Worm (Caenorhabditis elegans) whole organism, young adult: Measurements from ENCODE around the gene C40H5.2.

ENCODE experiments used
- D2030.7 ChIP-seq: fragments of 200-800 bp; sonication (Bioruptor generic); IDR thresholded peaks from 2 replicates; pipeline ENCODE4 v1.3.6; 2022; ENCODE audit warnings: missing genetic modification reagents, missing genetic modification characterization, missing compliant biosample characterization
- F10E7.11 ChIP-seq: sonication (generic microtip); optimal IDR thresholded peaks from 2 replicates; lab custom pipeline; 2017; ENCODE audit warnings: mild to moderate bottlenecking, missing genetic modification characterization, moderate library complexity, missing compliant biosample characterization
- F37B4.10 ChIP-seq: fragments of 200-800 bp; sonication (Bioruptor generic); IDR thresholded peaks from 2 replicates; pipeline ENCODE4 v1.3.6; 2022; ENCODE audit warnings: missing genetic modification characterization, missing compliant biosample characterization
- T26A5.8 ChIP-seq: sonication (generic microtip); optimal IDR thresholded peaks from 2 replicates; lab custom pipeline; 2016; ENCODE audit warnings: missing genetic modification characterization, missing compliant biosample characterization
- Y53F4B.3 ChIP-seq: fragments of 200-800 bp; sonication (Bioruptor generic); IDR thresholded peaks from 2 replicates; pipeline ENCODE4 v1.3.6; 2022; ENCODE audit warnings: missing genetic modification reagents, missing genetic modification characterization, missing compliant biosample characterization
- ama-1 ChIP-seq, 3 experiments: fragments of 150-350 bp in 1 of 3; sonication (generic microtip) in 2 of 3; optimal IDR thresholded peaks; 2 replicates each; lab custom pipeline; 2014 to 2018; ENCODE audit warnings: missing biosample characterization in 2 of 3, missing genetic modification characterization in 2 of 3, missing genetic modification reagents in 2 of 3
- lin-54 ChIP-seq: fragments of 200-800 bp; sonication (Bioruptor generic); optimal IDR thresholded peaks from 2 replicates; lab custom pipeline; 2018; ENCODE audit warnings: mild to moderate bottlenecking, missing genetic modification characterization, missing compliant biosample characterization
- madf-10 ChIP-seq: sonication (generic microtip); optimal IDR thresholded peaks from 2 replicates; lab custom pipeline; 2016; ENCODE audit warnings: mild to moderate bottlenecking, missing genetic modification characterization, missing compliant biosample characterization
- sea-2 ChIP-seq: fragments of 200-800 bp; sonication (Bioruptor generic); IDR thresholded peaks from 2 replicates; pipeline ENCODE4 v1.3.6; 2022; ENCODE audit warnings: missing genetic modification characterization, missing compliant biosample characterization
- snpc-4 ChIP-seq, 5 experiments: fragments of 150-350 bp in 1 of 5; sonication (generic microtip) in 4 of 5; optimal IDR thresholded peaks; 2 replicates each; lab custom pipeline; 2014 to 2018; ENCODE audit warnings: missing genetic modification characterization in 5 of 5, missing biosample characterization in 3 of 5, antibody characterized with exemption in 2 of 5, mild to moderate bottlenecking in 2 of 5, missing compliant biosample characterization in 2 of 5, missing genotype in 2 of 5, moderate library complexity in 2 of 5, missing genetic modification reagents in 1 of 5
- unc-62 ChIP-seq: fragments of 150-350 bp; optimal IDR thresholded peaks from 2 replicates; lab custom pipeline; 2014; ENCODE audit warnings: missing biosample characterization, missing genetic modification reagents, missing genetic modification characterization
- ztf-26 ChIP-seq: sonication (generic microtip); optimal IDR thresholded peaks from 2 replicates; lab custom pipeline; 2017; ENCODE audit warnings: missing genetic modification characterization, missing compliant biosample characterization

ce11 chrX:11758809-11759208, 12.9 kb downstream of the C40H5.2 start, which contains the start of gene lact-7:
- TF ChIP-seq Y53F4B.3 = no peak
- no peak for TF ChIP-seq D2030.7
- no peak for TF ChIP-seq ama-1 (optimal IDR thresholded peaks at IDR 0.05; lab: Kevin White, UChicago)
- TF ChIP-seq ama-1 (GFP tag; optimal IDR thresholded peaks at IDR 0.05; lab: Kevin White, UChicago) = no peak
- TF ChIP-seq snpc-4 (GFP tag; optimal IDR thresholded peaks at IDR 0.05; lab: Kevin White, UChicago) = no peak
- no peak for TF ChIP-seq snpc-4 (tag; optimal IDR thresholded peaks at IDR 0.05; lab: Kevin White, UChicago)
- TF ChIP-seq madf-10 (tag; lab: Kevin White, UChicago) = no peak
- no peak for TF ChIP-seq T26A5.8 (tag; lab: Kevin White, UChicago)
- no peak for TF ChIP-seq lin-54
- no peak for TF ChIP-seq sea-2 (GFP tag; lab: Robert Waterston, UW)
- TF ChIP-seq F10E7.11 (tag; lab: Kevin White, UChicago) = no peak
- no peak for TF ChIP-seq ztf-26 (tag; lab: Kevin White, UChicago)
- no peak for TF ChIP-seq F37B4.10 (GFP tag; lab: Robert Waterston, UW)
- no peak for TF ChIP-seq unc-62 (GFP tag; lab: Kevin White, UChicago)
